Worm (Caenorhabditis elegans): Measurements from ENCODE around the gene wdr-60.

ce11 chrIII:5012460-5012859 lies 25.5 kb downstream of the wdr-60 start:
- TF ChIP-seq nhr-237 (tag; optimal IDR thresholded peaks at IDR 0.05) (no peak), elt-1 (tag; optimal IDR thresholded peaks at IDR 0.05) (no peak), zag-1 (tag; optimal IDR thresholded peaks at IDR 0.05) (no peak), lin-15B (tag; optimal IDR thresholded peaks at IDR 0.05) (no peak), pqm-1 (tag; optimal IDR thresholded peaks at IDR 0.05) (no peak), ceh-82 (tag; optimal IDR thresholded peaks at IDR 0.05) (no peak), hmg-11 (tag; optimal IDR thresholded peaks at IDR 0.05) (no peak), nhr-28 (tag; optimal IDR thresholded peaks at IDR 0.05) (no peak)

Measured in whole organism, L3 larva.